Fruit fly (Drosophila melanogaster): ENCODE data around the gene hth.
A peak's percentile ranks its signal among the peaks of the same experiment; 100 is the strongest.

Gene hth

DNA sequence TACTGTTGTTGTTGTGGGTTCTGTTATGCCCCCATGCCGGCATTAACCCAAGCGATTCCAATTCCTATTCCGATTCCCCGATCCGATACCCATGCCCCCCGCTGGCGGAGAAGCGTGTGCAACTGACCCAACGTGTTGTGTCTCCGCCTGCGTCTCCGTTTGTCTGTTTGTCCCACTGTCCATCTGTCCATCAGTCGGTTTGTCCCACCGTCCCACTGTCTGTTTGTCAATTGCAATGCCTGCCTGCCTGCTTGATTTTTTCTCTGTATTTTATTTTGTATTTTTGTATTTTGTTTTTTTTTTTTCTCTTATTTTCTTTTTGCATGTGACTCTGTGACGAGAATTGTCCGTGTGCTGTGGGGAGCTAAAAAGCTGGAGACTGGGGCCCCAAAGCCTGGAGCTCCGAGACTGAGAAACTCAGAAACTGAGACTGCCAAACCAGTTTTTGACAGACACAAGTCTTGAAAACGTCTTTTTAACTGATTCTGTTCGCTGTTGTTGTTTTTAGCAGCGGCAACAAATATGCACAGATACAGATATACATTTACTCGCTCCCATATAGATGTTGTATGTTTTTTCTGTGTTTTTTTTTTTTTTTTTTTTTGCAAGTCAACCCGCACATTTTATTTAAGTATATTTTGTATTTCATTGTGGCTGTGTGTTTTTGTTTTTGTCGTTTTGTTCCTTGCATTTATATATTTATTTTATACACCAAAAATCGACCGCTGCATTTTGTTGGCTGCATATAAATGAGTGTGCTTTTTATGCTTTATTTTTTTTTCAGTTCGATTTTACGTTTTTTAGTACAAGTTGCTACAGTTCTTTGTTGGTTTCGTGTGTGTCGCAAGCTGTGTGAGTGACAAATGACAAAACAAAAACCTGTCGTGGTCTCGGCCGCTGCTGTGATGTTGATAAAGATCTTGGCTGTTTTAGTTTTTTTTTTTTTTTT, 50.5 kb downstream of the hth start:
- TF ChIP-seq CG8478 (optimal IDR thresholded peaks at IDR 0.05): no peak
- no peak for TF ChIP-seq usp (GFP tag; optimal IDR thresholded peaks at IDR 0.05)
- no peak for TF ChIP-seq psq (optimal IDR thresholded peaks at IDR 0.05)
- no peak for TF ChIP-seq pan (optimal IDR thresholded peaks at IDR 0.05)
- no peak for TF ChIP-seq Dll (optimal IDR thresholded peaks at IDR 0.05)
- TF ChIP-seq EcR (GFP tag; optimal IDR thresholded peaks at IDR 0.05): no peak

DNA sequence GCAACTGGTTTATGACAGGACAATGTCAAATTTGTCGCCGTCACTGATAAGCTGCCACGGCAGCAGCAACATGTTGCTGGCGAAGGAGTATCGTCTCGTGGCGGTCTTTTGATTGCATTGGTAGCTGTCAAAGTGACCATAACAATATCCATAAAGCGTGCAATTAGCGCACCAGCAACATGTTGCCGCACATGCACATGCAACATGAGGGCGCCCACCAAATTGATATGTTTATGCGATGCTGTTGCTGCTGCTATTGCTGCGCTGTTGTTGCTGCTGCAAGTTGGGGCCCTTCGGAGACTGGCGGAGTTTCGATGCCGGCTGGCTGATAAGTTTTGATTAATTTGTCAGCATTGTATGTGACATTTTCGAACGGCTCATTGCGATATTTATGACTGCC, 51.9 kb downstream of the hth start:
- TF ChIP-seq Dll (optimal IDR thresholded peaks at IDR 0.05): no peak
- no peak for TF ChIP-seq psq (optimal IDR thresholded peaks at IDR 0.05)
- no peak for TF ChIP-seq pan (optimal IDR thresholded peaks at IDR 0.05)
- no peak for TF ChIP-seq CG8478 (optimal IDR thresholded peaks at IDR 0.05)
- no peak for TF ChIP-seq EcR (GFP tag; optimal IDR thresholded peaks at IDR 0.05)
- no peak for TF ChIP-seq usp (GFP tag; optimal IDR thresholded peaks at IDR 0.05)

DNA sequence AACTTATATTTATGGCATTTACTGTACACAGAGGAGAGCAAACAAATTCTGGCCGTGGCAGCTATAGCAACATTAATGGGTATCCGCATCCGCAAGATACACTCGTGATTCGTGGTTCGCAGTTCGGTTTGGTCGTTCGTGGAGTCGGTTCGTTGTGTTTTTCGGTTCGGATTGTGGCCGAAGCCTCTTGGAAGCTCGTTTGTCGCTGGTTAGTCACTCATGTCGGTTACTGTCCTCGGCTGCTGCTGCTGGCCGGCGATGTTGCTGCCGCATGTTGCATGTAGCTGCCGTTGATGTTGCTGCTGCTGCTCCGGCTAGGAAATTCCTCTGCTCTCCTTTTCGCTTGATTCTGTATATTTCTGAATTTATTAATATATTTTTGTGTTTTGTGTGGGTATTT, 54.5 kb downstream of the hth start:
- TF ChIP-seq pan (optimal IDR thresholded peaks at IDR 0.05) (no peak), psq (optimal IDR thresholded peaks at IDR 0.05) (no peak), CG8478 (optimal IDR thresholded peaks at IDR 0.05) (no peak), EcR (GFP tag; optimal IDR thresholded peaks at IDR 0.05) (no peak), usp (GFP tag; optimal IDR thresholded peaks at IDR 0.05) (no peak), Dll (optimal IDR thresholded peaks at IDR 0.05) (no peak)

DNA sequence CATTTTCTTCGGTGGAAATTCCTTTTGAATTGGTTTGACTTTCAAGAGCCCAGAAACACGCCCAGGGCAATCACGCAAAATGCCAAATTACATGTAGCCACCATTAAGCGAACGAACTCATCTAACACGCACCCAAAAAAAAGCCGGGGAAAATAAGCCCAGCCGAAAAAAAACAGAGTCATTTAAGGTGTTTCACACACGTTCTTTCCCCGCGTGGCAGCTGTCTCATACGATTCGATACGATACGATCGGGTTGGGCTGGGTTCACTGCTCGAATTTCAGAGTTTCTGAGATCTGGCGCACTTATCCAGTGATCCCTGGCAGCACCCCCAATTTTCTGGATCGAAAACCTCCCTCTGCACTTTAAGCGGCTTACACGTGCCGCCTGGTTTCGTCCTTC, 59.0 kb downstream of the hth start:
- TF ChIP-seq pan (optimal IDR thresholded peaks at IDR 0.05) (no peak), CG8478 (optimal IDR thresholded peaks at IDR 0.05) (no peak), psq (optimal IDR thresholded peaks at IDR 0.05) (no peak), usp (GFP tag; optimal IDR thresholded peaks at IDR 0.05) (no peak), EcR (GFP tag; optimal IDR thresholded peaks at IDR 0.05) (no peak)

DNA sequence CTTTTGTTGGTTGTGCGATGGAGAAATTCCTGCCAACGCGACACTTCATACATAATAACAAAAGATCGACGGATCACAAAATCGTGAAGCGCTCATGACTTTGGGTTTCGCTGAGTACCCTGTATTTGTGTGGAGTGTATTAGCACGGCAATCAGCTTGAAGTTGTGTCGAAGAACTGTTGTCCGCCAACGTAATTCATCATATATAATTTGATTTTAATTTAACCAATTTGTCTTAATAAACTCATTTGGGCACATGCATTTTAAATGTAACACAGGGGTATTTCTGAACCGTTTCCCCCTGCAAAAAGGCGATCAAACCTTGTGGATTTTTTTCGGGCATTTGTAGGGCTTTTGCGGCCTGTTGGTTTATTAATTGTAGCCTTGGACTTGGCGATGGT, 59.8 kb downstream of the hth start:
- no peak for TF ChIP-seq EcR (GFP tag; optimal IDR thresholded peaks at IDR 0.05)
- TF ChIP-seq pan (optimal IDR thresholded peaks at IDR 0.05): peak; percentile 77

DNA sequence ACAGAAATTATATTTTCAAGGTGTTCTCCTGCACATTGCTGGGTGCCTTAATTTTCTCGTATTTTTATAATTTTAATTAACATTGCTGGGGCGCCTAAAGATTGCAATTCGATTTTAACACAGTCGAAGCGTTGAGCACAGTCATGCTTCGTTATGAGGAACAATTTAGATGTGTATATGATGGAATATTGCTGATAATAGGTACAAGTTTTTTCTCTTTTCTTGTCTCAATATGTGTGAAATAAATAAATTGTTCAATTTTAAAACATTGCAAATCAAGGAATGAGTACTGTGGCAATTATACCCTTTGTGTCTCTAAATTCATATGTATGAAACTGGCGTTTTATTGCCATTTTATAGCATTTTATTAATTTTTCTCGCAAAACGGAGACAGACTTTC, 64.8 kb downstream of the hth start:
- TF ChIP-seq psq (optimal IDR thresholded peaks at IDR 0.05) (no peak), pan (optimal IDR thresholded peaks at IDR 0.05) (no peak), EcR (GFP tag; optimal IDR thresholded peaks at IDR 0.05) (no peak), Dll (optimal IDR thresholded peaks at IDR 0.05) (no peak), usp (GFP tag; optimal IDR thresholded peaks at IDR 0.05) (no peak), CG8478 (optimal IDR thresholded peaks at IDR 0.05) (no peak)

DNA sequence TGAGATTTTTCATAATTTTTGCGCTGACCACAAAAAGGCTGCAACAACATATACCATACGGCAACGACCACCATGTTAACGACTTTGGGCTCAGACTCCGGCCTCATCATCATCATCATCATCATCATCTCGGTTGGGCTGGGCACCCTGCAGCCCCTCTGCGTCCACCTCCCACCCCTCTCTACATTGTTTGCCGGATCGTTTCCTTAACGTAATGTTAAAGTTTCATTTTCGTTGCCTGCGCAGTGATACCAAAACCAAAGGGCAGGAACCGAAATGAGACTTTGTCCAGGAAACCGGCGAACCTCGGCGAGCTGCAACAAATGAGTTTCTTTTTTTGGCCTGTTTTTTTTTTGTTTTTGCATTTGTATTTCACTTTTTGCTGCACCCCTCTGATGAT, 65.7 kb downstream of the hth start:
- no peak for TF ChIP-seq EcR (GFP tag; optimal IDR thresholded peaks at IDR 0.05)
- no peak for TF ChIP-seq pan (optimal IDR thresholded peaks at IDR 0.05)
- TF ChIP-seq usp (GFP tag; optimal IDR thresholded peaks at IDR 0.05): no peak
- TF ChIP-seq CG8478 (optimal IDR thresholded peaks at IDR 0.05): no peak
- TF ChIP-seq Dll (optimal IDR thresholded peaks at IDR 0.05): no peak
- no peak for TF ChIP-seq psq (optimal IDR thresholded peaks at IDR 0.05)

DNA sequence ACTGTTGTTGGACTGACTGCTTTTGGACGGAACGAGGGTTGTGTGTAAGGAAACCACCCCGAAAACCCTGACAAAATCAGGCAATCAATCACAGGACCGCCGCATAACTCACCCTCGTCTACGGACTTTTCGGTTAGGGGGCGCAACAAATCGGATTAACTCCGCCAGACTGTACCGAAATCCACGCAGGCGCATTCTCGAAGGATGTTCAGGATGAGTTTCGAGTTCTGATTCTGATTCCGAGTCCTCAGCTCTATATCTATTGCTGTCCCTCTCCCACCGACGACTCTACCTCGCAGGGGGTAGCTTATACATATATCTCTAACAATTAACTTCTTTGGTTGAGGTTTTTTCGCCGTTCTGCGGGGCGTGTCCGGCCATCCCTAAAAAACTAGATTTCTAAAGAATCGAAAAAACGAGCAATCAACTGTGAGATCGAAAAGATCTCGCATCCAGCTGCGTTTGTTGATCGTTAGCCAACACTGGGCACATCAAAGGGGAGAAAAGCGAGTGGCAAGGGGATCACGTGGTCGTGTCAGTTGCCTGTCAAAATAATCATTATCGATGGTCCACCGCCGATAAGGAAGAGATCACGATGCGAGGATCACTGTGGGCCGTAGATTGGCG, 68.0 kb downstream of the hth start:
- TF ChIP-seq usp (GFP tag; optimal IDR thresholded peaks at IDR 0.05) (no peak), CG8478 (optimal IDR thresholded peaks at IDR 0.05) (no peak), Dll (optimal IDR thresholded peaks at IDR 0.05) (no peak), EcR (GFP tag; optimal IDR thresholded peaks at IDR 0.05) (no peak), pan (optimal IDR thresholded peaks at IDR 0.05) (no peak), psq (optimal IDR thresholded peaks at IDR 0.05) (no peak)

DNA sequence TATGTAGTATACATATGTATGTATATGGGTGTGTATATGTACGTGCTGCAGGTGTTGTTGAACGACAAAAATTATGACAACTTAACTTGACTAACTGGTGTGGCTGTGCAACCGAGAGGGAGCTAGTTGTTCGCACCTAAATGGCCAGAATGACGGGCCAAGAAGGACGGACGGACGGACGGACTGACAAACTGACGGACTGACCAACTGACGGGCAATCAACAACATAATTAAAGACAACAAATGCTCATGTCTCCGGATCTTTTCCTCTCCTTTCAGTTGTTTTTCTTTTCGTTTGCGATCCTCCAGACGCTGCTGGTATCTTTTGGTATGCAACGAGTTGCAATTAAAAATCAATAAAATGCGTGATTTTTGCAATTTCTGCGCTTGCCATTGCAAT, 68.7 kb downstream of the hth start:
- TF ChIP-seq Dll (optimal IDR thresholded peaks at IDR 0.05) (no peak), usp (GFP tag; optimal IDR thresholded peaks at IDR 0.05) (no peak), psq (optimal IDR thresholded peaks at IDR 0.05) (no peak), pan (optimal IDR thresholded peaks at IDR 0.05) (no peak), EcR (GFP tag; optimal IDR thresholded peaks at IDR 0.05) (no peak), CG8478 (optimal IDR thresholded peaks at IDR 0.05) (no peak)

DNA sequence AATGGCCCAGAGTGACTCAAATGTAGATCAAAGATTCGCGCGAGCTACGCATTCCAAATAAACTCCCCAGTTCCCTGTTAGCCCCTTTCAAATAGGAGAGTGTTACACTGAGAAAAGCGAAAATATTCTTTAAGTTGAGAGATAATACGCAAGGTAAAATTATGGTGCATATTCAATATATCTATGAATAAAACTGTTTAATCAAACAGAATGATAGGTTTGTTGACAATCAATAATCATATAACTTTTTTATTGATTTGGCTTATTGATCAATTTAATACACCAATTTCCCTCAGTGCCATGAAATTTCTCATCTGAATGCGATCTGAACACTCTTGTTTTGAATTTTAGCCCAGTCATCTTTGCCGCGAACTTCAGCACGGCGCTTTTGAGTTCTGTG, 70.8 kb downstream of the hth start:
- no peak for TF ChIP-seq pan (optimal IDR thresholded peaks at IDR 0.05)
- no peak for TF ChIP-seq usp (GFP tag; optimal IDR thresholded peaks at IDR 0.05)
- no peak for TF ChIP-seq EcR (GFP tag; optimal IDR thresholded peaks at IDR 0.05)
- no peak for TF ChIP-seq Dll (optimal IDR thresholded peaks at IDR 0.05)
- no peak for TF ChIP-seq CG8478 (optimal IDR thresholded peaks at IDR 0.05)
- no peak for TF ChIP-seq psq (optimal IDR thresholded peaks at IDR 0.05)

DNA sequence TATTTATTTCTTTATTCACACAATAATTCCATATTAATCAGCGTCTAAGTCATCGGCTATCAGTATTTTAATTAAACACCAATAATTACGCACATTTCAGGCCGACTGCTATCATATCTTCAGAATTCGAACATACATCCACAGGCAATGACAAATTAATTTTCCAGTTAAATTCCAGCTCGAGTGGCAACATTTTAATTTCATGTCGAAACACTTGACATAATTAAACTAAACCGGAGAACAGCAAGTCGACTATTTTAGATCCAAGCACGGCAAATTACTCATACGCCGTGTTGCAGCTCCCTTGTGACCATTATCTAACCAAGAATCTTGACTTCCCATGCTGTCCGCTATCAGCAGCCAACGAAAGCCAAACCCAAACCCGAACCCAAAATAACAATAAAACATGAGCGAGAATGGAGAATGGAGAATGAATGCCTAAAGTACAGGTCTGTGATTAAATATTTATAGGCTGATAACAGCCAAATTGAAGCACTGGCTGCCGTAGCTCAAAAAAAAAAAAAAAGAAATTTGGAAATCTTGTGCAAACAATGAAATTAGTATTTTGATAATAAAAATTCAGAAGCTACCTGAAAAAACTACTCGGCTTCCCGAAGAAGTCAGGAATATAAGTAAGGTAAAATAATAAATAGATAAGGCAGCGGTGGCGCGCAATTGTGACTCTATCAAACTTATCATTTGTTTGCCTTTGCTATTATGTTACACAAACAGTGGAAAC, 72.8 kb downstream of the hth start:
- TF ChIP-seq pan (optimal IDR thresholded peaks at IDR 0.05) (no peak), psq (optimal IDR thresholded peaks at IDR 0.05) (no peak), EcR (GFP tag; optimal IDR thresholded peaks at IDR 0.05) (no peak), CG8478 (optimal IDR thresholded peaks at IDR 0.05) (no peak), Dll (optimal IDR thresholded peaks at IDR 0.05) (no peak), usp (GFP tag; optimal IDR thresholded peaks at IDR 0.05) (no peak)

DNA sequence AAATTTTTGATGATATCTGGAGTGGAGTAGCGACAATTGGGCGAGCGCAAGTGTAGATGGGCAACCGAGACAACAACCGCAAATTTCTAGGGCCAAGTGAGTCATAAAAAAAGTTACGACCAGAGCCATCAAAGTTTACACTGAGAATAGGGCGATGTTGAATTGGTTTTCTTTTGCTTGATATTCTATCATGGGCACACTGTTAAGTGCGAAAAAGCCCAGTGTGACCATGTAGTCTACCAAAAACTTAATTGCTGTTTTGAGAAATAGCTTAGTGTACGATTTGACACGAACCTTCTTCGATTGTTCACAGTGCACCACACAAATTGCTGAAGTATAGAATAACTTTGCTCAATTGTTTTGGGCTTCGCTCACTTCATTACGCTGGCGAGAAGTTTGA, 75.1 kb downstream of the hth start:
- no peak for TF ChIP-seq Dll (optimal IDR thresholded peaks at IDR 0.05)
